Worm (Caenorhabditis elegans) whole organism, young adult: Measurements from ENCODE around the gene Y105C5B.9.

Experiments
- B0019.2 ChIP-seq: fragments of 200-800 bp; sonication (Bioruptor generic); conservative IDR thresholded peaks from 2 replicates; pipeline ENCODE4 v1.3.6; 2022; ENCODE audit warnings: missing genetic modification reagents, missing genetic modification characterization, missing compliant biosample characterization
- B0261.1 ChIP-seq: sonication (generic microtip); optimal IDR thresholded peaks from 2 replicates; lab custom pipeline; 2016; ENCODE audit warnings: mild to moderate bottlenecking, missing genetic modification characterization, moderate library complexity, missing compliant biosample characterization
- B0336.3 ChIP-seq: fragments of 200-800 bp; sonication (Bioruptor generic); IDR thresholded peaks from 2 replicates; pipeline ENCODE4 v1.3.6; 2022; ENCODE audit warnings: missing genetic modification characterization, missing compliant biosample characterization
- D2030.7 ChIP-seq: fragments of 200-800 bp; sonication (Bioruptor generic); IDR thresholded peaks from 2 replicates; pipeline ENCODE4 v1.3.6; 2022; ENCODE audit warnings: missing genetic modification reagents, missing genetic modification characterization, missing compliant biosample characterization
- F10E7.11 ChIP-seq: sonication (generic microtip); optimal IDR thresholded peaks from 2 replicates; lab custom pipeline; 2017; ENCODE audit warnings: mild to moderate bottlenecking, missing genetic modification characterization, moderate library complexity, missing compliant biosample characterization
- F52B5.7 ChIP-seq: sonication (generic microtip); optimal IDR thresholded peaks from 2 replicates; lab custom pipeline; 2016; ENCODE audit warnings: mild to moderate bottlenecking, missing genetic modification characterization, missing compliant biosample characterization
- F57A8.1 ChIP-seq: fragments of 200-800 bp; sonication (Bioruptor generic); optimal IDR thresholded peaks from 2 replicates; lab custom pipeline; 2018; ENCODE audit warnings: mild to moderate bottlenecking, missing genetic modification characterization, moderate library complexity, missing compliant biosample characterization
- K12H6.12 ChIP-seq: fragments of 200-800 bp; sonication (Bioruptor generic); optimal IDR thresholded peaks from 2 replicates; lab custom pipeline; 2018; ENCODE audit warnings: mild to moderate bottlenecking, missing genetic modification characterization, missing compliant biosample characterization
- T26A5.8 ChIP-seq: sonication (generic microtip); optimal IDR thresholded peaks from 2 replicates; lab custom pipeline; 2016; ENCODE audit warnings: missing genetic modification characterization, missing compliant biosample characterization
- Y79H2A.3 ChIP-seq: fragments of 200-800 bp; sonication (Bioruptor generic); conservative IDR thresholded peaks from 2 replicates; pipeline ENCODE4 v1.3.6; 2022; ENCODE audit warnings: missing genetic modification reagents, missing genetic modification characterization, missing compliant biosample characterization
- Y95B8A.8 ChIP-seq: fragments of 200-800 bp; sonication (Bioruptor generic); IDR thresholded peaks from 2 replicates; pipeline ENCODE4 v1.3.6; 2022; ENCODE audit warnings: missing genetic modification reagents, missing genetic modification characterization, missing compliant biosample characterization
- akir-1 ChIP-seq: fragments of 200-800 bp; sonication (Bioruptor generic); optimal IDR thresholded peaks from 2 replicates; lab custom pipeline; 2018; ENCODE audit warnings: mild to moderate bottlenecking, missing genetic modification characterization, moderate library complexity, missing compliant biosample characterization
- aptf-2 ChIP-seq: fragments of 200-800 bp; sonication (Bioruptor generic); conservative IDR thresholded peaks from 2 replicates; pipeline ENCODE4 v1.3.6; 2022; ENCODE audit warnings: missing genetic modification reagents, missing genetic modification characterization, missing compliant biosample characterization
- attf-3 ChIP-seq: fragments of 200-800 bp; sonication (Bioruptor generic); conservative IDR thresholded peaks from 2 replicates; pipeline ENCODE4 v1.3.6; 2022; ENCODE audit warnings: missing genetic modification reagents, missing genetic modification characterization, missing compliant biosample characterization
- attf-5 ChIP-seq: fragments of 200-800 bp; sonication (Bioruptor generic); optimal IDR thresholded peaks from 2 replicates; lab custom pipeline; 2018; ENCODE audit warnings: mild to moderate bottlenecking, missing genetic modification characterization, missing compliant biosample characterization
- bed-1 ChIP-seq: fragments of 200-800 bp; sonication (Bioruptor generic); IDR thresholded peaks from 2 replicates; pipeline ENCODE4 v1.3.6; 2022; ENCODE audit warnings: missing genetic modification reagents, missing genetic modification characterization, missing compliant biosample characterization
- bed-2 ChIP-seq: fragments of 200-800 bp; sonication (Bioruptor generic); IDR thresholded peaks from 2 replicates; pipeline ENCODE4 v1.3.6; 2022; ENCODE audit warnings: missing genetic modification reagents, missing genetic modification characterization, missing compliant biosample characterization
- cebp-2 ChIP-seq: fragments of 200-800 bp; sonication (Bioruptor generic); IDR thresholded peaks from 2 replicates; pipeline ENCODE4 v1.3.6; 2022; ENCODE audit warnings: missing genetic modification characterization, missing compliant biosample characterization
- ceh-100 ChIP-seq: fragments of 200-800 bp; sonication (Bioruptor generic); IDR thresholded peaks from 2 replicates; pipeline ENCODE4 v1.3.6; 2022; ENCODE audit warnings: missing genetic modification reagents, missing genetic modification characterization, missing compliant biosample characterization
- ceh-58 ChIP-seq: fragments of 200-800 bp; sonication (Bioruptor generic); IDR thresholded peaks from 2 replicates; pipeline ENCODE4 v1.3.6; 2022; ENCODE audit warnings: missing genetic modification characterization, missing compliant biosample characterization
- ceh-79 ChIP-seq: sonication (generic microtip); optimal IDR thresholded peaks from 2 replicates; lab custom pipeline; 2017; ENCODE audit warnings: mild to moderate bottlenecking, missing genetic modification characterization, missing compliant biosample characterization
- ceh-91 ChIP-seq: fragments of 200-800 bp; sonication (Bioruptor generic); IDR thresholded peaks from 2 replicates; pipeline ENCODE4 v1.3.6; 2022; ENCODE audit warnings: missing genetic modification reagents, missing genetic modification characterization, missing compliant biosample characterization
- chd-7 ChIP-seq: sonication (generic microtip); optimal IDR thresholded peaks from 2 replicates; lab custom pipeline; 2016; ENCODE audit warnings: mild to moderate bottlenecking, missing genetic modification characterization, moderate library complexity, missing compliant biosample characterization
- egrh-3 ChIP-seq: fragments of 200-800 bp; sonication (Bioruptor generic); IDR thresholded peaks from 2 replicates; pipeline ENCODE4 v1.3.6; 2022; ENCODE audit warnings: missing genetic modification reagents, missing genetic modification characterization, missing compliant biosample characterization
- him-1 ChIP-seq: sonication (generic microtip); optimal IDR thresholded peaks from 2 replicates; lab custom pipeline; 2016; ENCODE audit warnings: missing genotype, missing genetic modification reagents, missing genetic modification characterization, missing compliant biosample characterization
- hlh-12 ChIP-seq: sonication (generic microtip); optimal IDR thresholded peaks from 2 replicates; lab custom pipeline; 2016; ENCODE audit warnings: missing genetic modification characterization, missing compliant biosample characterization
- hlh-26 ChIP-seq: fragments of 200-800 bp; sonication (Bioruptor generic); conservative IDR thresholded peaks from 2 replicates; pipeline ENCODE4 v1.3.6; 2022; ENCODE audit warnings: missing genetic modification reagents, missing genetic modification characterization, missing compliant biosample characterization
- hmg-20 ChIP-seq: fragments of 200-800 bp; sonication (Bioruptor generic); IDR thresholded peaks from 2 replicates; pipeline ENCODE4 v1.3.6; 2022; ENCODE audit warnings: missing genetic modification reagents, missing genetic modification characterization, missing compliant biosample characterization
- hrde-1 ChIP-seq: sonication (generic microtip); optimal IDR thresholded peaks from 2 replicates; lab custom pipeline; 2016; ENCODE audit warnings: missing genetic modification characterization, mild to moderate bottlenecking, missing compliant biosample characterization, moderate library complexity, missing genotype, missing genetic modification reagents, borderline replicate concordance
- let-526 ChIP-seq: fragments of 200-800 bp; sonication (Bioruptor generic); IDR thresholded peaks from 2 replicates; pipeline ENCODE4 v1.3.6; 2022; ENCODE audit warnings: missing genetic modification reagents, missing genetic modification characterization, missing compliant biosample characterization
- let-607 ChIP-seq, 2 experiments: fragments of 200-800 bp in 1 of 2; sonication (Bioruptor generic) in 1 of 2; sonication (generic microtip) in 1 of 2; optimal IDR thresholded peaks; 2 replicates each; lab custom pipeline; 2016 to 2018; ENCODE audit warnings: mild to moderate bottlenecking in 2 of 2, missing compliant biosample characterization in 2 of 2, missing genetic modification characterization in 2 of 2, moderate library complexity in 2 of 2, missing genotype in 1 of 2
- lin-26 ChIP-seq: fragments of 200-800 bp; sonication (Bioruptor generic); IDR thresholded peaks from 2 replicates; pipeline ENCODE4 v1.3.6; 2022; ENCODE audit warnings: missing genetic modification reagents, missing genetic modification characterization, missing compliant biosample characterization
- madf-3 ChIP-seq: fragments of 200-800 bp; sonication (Bioruptor generic); IDR thresholded peaks from 2 replicates; pipeline ENCODE4 v1.3.6; 2022; ENCODE audit warnings: missing genetic modification reagents, missing genetic modification characterization, missing compliant biosample characterization
- nfya-2 ChIP-seq: fragments of 200-800 bp; sonication (Bioruptor generic); IDR thresholded peaks from 2 replicates; pipeline ENCODE4 v1.3.6; 2022; ENCODE audit warnings: missing genetic modification reagents, missing genetic modification characterization, missing compliant biosample characterization
- nfyb-1 ChIP-seq: fragments of 200-800 bp; sonication (Bioruptor generic); IDR thresholded peaks from 2 replicates; pipeline ENCODE4 v1.3.6; 2022; ENCODE audit warnings: missing genetic modification reagents, missing genetic modification characterization, missing compliant biosample characterization
- nhr-179 ChIP-seq: sonication (generic microtip); optimal IDR thresholded peaks from 2 replicates; lab custom pipeline; 2016; ENCODE audit warnings: mild to moderate bottlenecking, missing genetic modification characterization, missing compliant biosample characterization
- nhr-27 ChIP-seq: fragments of 200-800 bp; sonication (Bioruptor generic); optimal IDR thresholded peaks from 2 replicates; lab custom pipeline; 2018; ENCODE audit warnings: mild to moderate bottlenecking, missing genetic modification characterization, moderate library complexity, missing compliant biosample characterization
- pbrm-1 ChIP-seq: fragments of 200-800 bp; sonication (Bioruptor generic); IDR thresholded peaks from 2 replicates; pipeline ENCODE4 v1.3.6; 2022; ENCODE audit warnings: missing genetic modification reagents, missing genetic modification characterization, missing compliant biosample characterization
- pha-4 ChIP-seq: fragments of 150-350 bp; sonication (generic microtip); optimal IDR thresholded peaks from 2 replicates; lab custom pipeline; 2014; ENCODE audit warnings: missing biosample characterization, missing genetic modification reagents, missing genetic modification characterization
- sea-2 ChIP-seq: fragments of 200-800 bp; sonication (Bioruptor generic); IDR thresholded peaks from 2 replicates; pipeline ENCODE4 v1.3.6; 2022; ENCODE audit warnings: missing genetic modification characterization, missing compliant biosample characterization
- snpc-1.1 ChIP-seq: sonication (generic microtip); optimal IDR thresholded peaks from 2 replicates; lab custom pipeline; 2017; ENCODE audit warnings: missing genetic modification characterization, mild to moderate bottlenecking, missing compliant biosample characterization, antibody characterized with exemption, moderate library complexity, missing genotype, missing genetic modification reagents; ENCODE audit not compliant: insufficient read depth
- snpc-3.4 ChIP-seq: sonication (generic microtip); optimal IDR thresholded peaks from 2 replicates; lab custom pipeline; 2017; ENCODE audit warnings: missing genetic modification characterization, mild to moderate bottlenecking, missing compliant biosample characterization, antibody characterized with exemption, moderate library complexity, missing genotype, missing genetic modification reagents
- tbp1 ChIP-seq: fragments of 200-800 bp; sonication (Bioruptor generic); optimal IDR thresholded peaks from 2 replicates; lab custom pipeline; 2018; ENCODE audit warnings: mild to moderate bottlenecking, missing genetic modification characterization, missing compliant biosample characterization
- tbx-9 ChIP-seq: sonication (generic microtip); optimal IDR thresholded peaks from 2 replicates; lab custom pipeline; 2016; ENCODE audit warnings: borderline replicate concordance, missing genetic modification characterization, inconsistent platforms, missing compliant biosample characterization
- tlf-1 ChIP-seq: fragments of 200-800 bp; sonication (Bioruptor generic); optimal IDR thresholded peaks from 2 replicates; lab custom pipeline; 2018; ENCODE audit warnings: mild to moderate bottlenecking, missing genetic modification characterization, missing compliant biosample characterization
- zfh-2 ChIP-seq: fragments of 200-800 bp; sonication (Bioruptor generic); conservative IDR thresholded peaks from 2 replicates; pipeline ENCODE4 v1.3.6; 2022; ENCODE audit warnings: missing genetic modification reagents, missing genetic modification characterization, missing compliant biosample characterization
- zim-3 ChIP-seq: sonication (generic microtip); optimal IDR thresholded peaks from 2 replicates; lab custom pipeline; 2017; ENCODE audit warnings: mild to moderate bottlenecking, missing genetic modification characterization, moderate library complexity, missing compliant biosample characterization
- ztf-18 ChIP-seq: sonication (generic microtip); optimal IDR thresholded peaks from 2 replicates; lab custom pipeline; 2016; ENCODE audit warnings: missing genotype, mild to moderate bottlenecking, missing genetic modification characterization, missing compliant biosample characterization
- ztf-28 ChIP-seq: fragments of 200-800 bp; sonication (Bioruptor generic); IDR thresholded peaks from 2 replicates; pipeline ENCODE4 v1.3.6; 2022; ENCODE audit warnings: missing genetic modification reagents, missing genetic modification characterization, missing compliant biosample characterization

The Y105C5B.9 gene

ce11 chrIV:15931176-15931575 lies 795 bp downstream of the Y105C5B.9 start (continued):
- no peak for TF ChIP-seq ceh-79 (tag; lab: Kevin White, UChicago)
- TF ChIP-seq hrde-1 = peak; percentile 2
- no peak for TF ChIP-seq Y79H2A.3 (GFP tag; lab: Robert Waterston, UW)
- peak; percentile 46 for TF ChIP-seq him-1 (tag; lab: Kevin White, UChicago)
- TF ChIP-seq pha-4 (tag; lab: Kevin White, UChicago) = no peak
- peak in 1 of 2 experiments; percentile 7 for TF ChIP-seq let-607 (tag; optimal IDR thresholded peaks at IDR 0.05; lab: Kevin White, UChicago)
- peak; percentile 56 for TF ChIP-seq tlf-1
- TF ChIP-seq egrh-3 (GFP tag; lab: Robert Waterston, UW) = no peak
- no peak for TF ChIP-seq hlh-26 (GFP tag; lab: Robert Waterston, UW)
- TF ChIP-seq F52B5.7 (tag; lab: Kevin White, UChicago) = no peak
- TF ChIP-seq nfyb-1 = peak; percentile 67
- TF ChIP-seq T26A5.8 (tag; lab: Kevin White, UChicago) = no peak
- TF ChIP-seq lin-26 (GFP tag; lab: Robert Waterston, UW) = peak; percentile 87
- no peak for TF ChIP-seq tbx-9 (tag; lab: Kevin White, UChicago)
- TF ChIP-seq akir-1 (GFP tag; lab: Kevin White, UChicago) = no peak
- no peak for TF ChIP-seq ceh-100 (GFP tag; lab: Robert Waterston, UW)
- TF ChIP-seq ztf-18 = peak; percentile 63
- no peak for TF ChIP-seq ceh-91 (GFP tag; lab: Robert Waterston, UW)
- TF ChIP-seq nhr-179 = no peak
- peak; percentile 25 for TF ChIP-seq F10E7.11 (tag; lab: Kevin White, UChicago)
- TF ChIP-seq sea-2 (GFP tag; lab: Robert Waterston, UW) = no peak
- TF ChIP-seq ztf-28 (GFP tag; lab: Robert Waterston, UW) = no peak
- peak; percentile 91 for TF ChIP-seq tbp1
- no peak for TF ChIP-seq ceh-58 (GFP tag; lab: Robert Waterston, UW)
- peak; percentile 78 for TF ChIP-seq zim-3 (tag; lab: Kevin White, UChicago)
- peak; percentile 61 for TF ChIP-seq snpc-1.1 (tag; lab: Kevin White, UChicago)
- no peak for TF ChIP-seq Y95B8A.8
- no peak for TF ChIP-seq aptf-2 (GFP tag; lab: Robert Waterston, UW)
- TF ChIP-seq snpc-3.4 = peak; percentile 69
- no peak for TF ChIP-seq hmg-20 (GFP tag; lab: Robert Waterston, UW)
- TF ChIP-seq D2030.7 (GFP tag; lab: Robert Waterston, UW) = peak; percentile 74
- 0 out of 2 replicates have a peak, but pooled peaks have one; percentile 43 for TF ChIP-seq cebp-2 (GFP tag; lab: Robert Waterston, UW)
- TF ChIP-seq attf-3 (GFP tag; lab: Robert Waterston, UW) = no peak
- peak; percentile 10 for TF ChIP-seq K12H6.12
- TF ChIP-seq pbrm-1 = peak; percentile 9; the same call in 1 of the 2 replicates
- no peak for TF ChIP-seq madf-3 (GFP tag; lab: Robert Waterston, UW)
- peak; percentile 56 for TF ChIP-seq B0261.1 (tag; lab: Kevin White, UChicago)
- no peak for TF ChIP-seq nhr-27
- no peak for TF ChIP-seq bed-2
- TF ChIP-seq hlh-12 (tag; lab: Kevin White, UChicago) = no peak
- TF ChIP-seq B0336.3 = no peak
- no peak for TF ChIP-seq F57A8.1 (GFP tag; lab: Kevin White, UChicago)
- no peak for TF ChIP-seq chd-7 (tag; lab: Kevin White, UChicago)
- TF ChIP-seq bed-1 = no peak
- TF ChIP-seq zfh-2 (GFP tag; lab: Robert Waterston, UW) = no peak
- TF ChIP-seq nfya-2 (GFP tag; lab: Robert Waterston, UW) = no peak
- 0 out of 2 replicates have a peak, but pooled peaks have one; percentile 7 for TF ChIP-seq B0019.2 (GFP tag; lab: Robert Waterston, UW)
- no peak for TF ChIP-seq let-526
- peak; percentile 15 for TF ChIP-seq attf-5 (GFP tag; lab: Kevin White, UChicago)
